Fruit fly (Drosophila melanogaster) whole organism, embryonic: Measurements from ENCODE around the gene CG14383.
A peak's percentile ranks its signal among the peaks of the same experiment; 100 is the strongest.

Experiments
- Atf3 ChIP-seq: fragments of 200-800 bp; sonication (Bioruptor generic); optimal IDR thresholded peaks from 3 replicates; lab custom pipeline; 2016; ENCODE audit warnings: missing biosample characterization, missing genetic modification characterization
- Bgb ChIP-seq: fragments of 200-800 bp; sonication (Bioruptor generic); IDR thresholded peaks from 2 replicates; pipeline ENCODE4 v1.3.6; 2022; ENCODE audit warnings: missing biosample characterization, missing genetic modification characterization; ENCODE audit not compliant: partially characterized antibody
- Blimp-1 ChIP-seq: fragments of 200-800 bp; sonication (Bioruptor generic); optimal IDR thresholded peaks from 3 replicates; lab custom pipeline; 2018; ENCODE audit warnings: missing biosample characterization, missing genetic modification characterization, mild to moderate bottlenecking, moderate library complexity, missing genetic modification reagents
- CG10267 ChIP-seq: fragments of 200-800 bp; sonication (Bioruptor generic); optimal IDR thresholded peaks from 2 replicates; lab custom pipeline; 2018; ENCODE audit warnings: missing biosample characterization, mild to moderate bottlenecking, missing genetic modification characterization, moderate library complexity
- CG10565 ChIP-seq: fragments of 200-800 bp; sonication (Bioruptor generic); optimal IDR thresholded peaks from 3 replicates; lab custom pipeline; 2016; ENCODE audit warnings: missing biosample characterization, mild to moderate bottlenecking, missing genetic modification characterization
- CG10979 ChIP-seq: fragments of 200-800 bp; sonication (Bioruptor generic); optimal IDR thresholded peaks from 2 replicates; lab custom pipeline; 2018; ENCODE audit warnings: missing biosample characterization, mild to moderate bottlenecking, missing genetic modification characterization, moderate library complexity
- CG11093 ChIP-seq: fragments of 200-800 bp; sonication (Bioruptor generic); IDR thresholded peaks from 3 replicates; pipeline ENCODE4 v1.3.6; 2022; ENCODE audit warnings: missing biosample characterization, missing genetic modification characterization
- CG12659 ChIP-seq: fragments of 200-800 bp; sonication (Bioruptor generic); optimal IDR thresholded peaks from 3 replicates; lab custom pipeline; 2017; ENCODE audit warnings: mild to moderate bottlenecking, missing biosample characterization, missing genetic modification reagents, missing genetic modification characterization
- CG13123 ChIP-seq: fragments of 200-800 bp; sonication (Bioruptor generic); optimal IDR thresholded peaks from 2 replicates; lab custom pipeline; 2016; ENCODE audit warnings: missing biosample characterization, missing genetic modification characterization
- CG14050 ChIP-seq: fragments of 200-800 bp; sonication (Bioruptor generic); IDR thresholded peaks from 3 replicates; pipeline ENCODE4 v1.3.6; 2022; ENCODE audit warnings: missing biosample characterization, missing genetic modification characterization
- CG18764 ChIP-seq: fragments of 200-800 bp; sonication (Bioruptor generic); optimal IDR thresholded peaks from 3 replicates; lab custom pipeline; 2016; ENCODE audit warnings: missing biosample characterization, missing genetic modification characterization
- CG2199 ChIP-seq: fragments of 200-800 bp; sonication (Bioruptor generic); IDR thresholded peaks from 3 replicates; pipeline ENCODE4 v1.3.6; 2022; ENCODE audit warnings: missing biosample characterization, missing genetic modification characterization
- CG30020 ChIP-seq: fragments of 200-800 bp; optimal IDR thresholded peaks from 2 replicates; lab custom pipeline; 2019; ENCODE audit warnings: missing biosample characterization, mild to moderate bottlenecking, missing genetic modification characterization, moderate library complexity
- CG32532 ChIP-seq: fragments of 200-800 bp; sonication (Bioruptor generic); IDR thresholded peaks from 2 replicates; pipeline ENCODE4 v1.3.6; 2022; ENCODE audit warnings: missing biosample characterization, missing genetic modification characterization
- CG34422 ChIP-seq: fragments of 200-800 bp; sonication (Bioruptor generic); IDR thresholded peaks from 3 replicates; pipeline ENCODE4 v1.3.6; 2022; ENCODE audit warnings: missing biosample characterization, missing genetic modification characterization
- CG3838 ChIP-seq: fragments of 200-800 bp; sonication (Bioruptor generic); optimal IDR thresholded peaks from 3 replicates; lab custom pipeline; 2016; ENCODE audit warnings: missing biosample characterization, missing genetic modification characterization
- CG4328 ChIP-seq: fragments of 200-800 bp; sonication (Bioruptor generic); optimal IDR thresholded peaks from 3 replicates; lab custom pipeline; 2017; ENCODE audit warnings: missing biosample characterization, missing genetic modification reagents, missing genetic modification characterization
- CG6654 ChIP-seq: fragments of 200-800 bp; sonication (Bioruptor generic); optimal IDR thresholded peaks from 2 replicates; lab custom pipeline; 2017; ENCODE audit warnings: missing biosample characterization, mild to moderate bottlenecking, missing genetic modification characterization
- CG7745 ChIP-seq: fragments of 200-800 bp; sonication (Bioruptor generic); optimal IDR thresholded peaks from 2 replicates; lab custom pipeline; 2018; ENCODE audit warnings: missing biosample characterization, mild to moderate bottlenecking, missing genetic modification characterization, moderate library complexity
- CG7987 ChIP-seq: fragments of 200-800 bp; sonication (Bioruptor generic); optimal IDR thresholded peaks from 2 replicates; lab custom pipeline; 2018; ENCODE audit warnings: missing biosample characterization, mild to moderate bottlenecking, missing genetic modification characterization, moderate library complexity
- CG8944 ChIP-seq: fragments of 200-800 bp; sonication (Bioruptor generic); optimal IDR thresholded peaks from 3 replicates; lab custom pipeline; 2016; ENCODE audit warnings: missing biosample characterization, missing genetic modification characterization
- CG9797 ChIP-seq: fragments of 200-800 bp; sonication (Bioruptor generic); optimal IDR thresholded peaks from 3 replicates; lab custom pipeline; 2018; ENCODE audit warnings: missing biosample characterization, mild to moderate bottlenecking, missing genetic modification characterization
- Ets97D ChIP-seq: fragments of 200-800 bp; sonication (Bioruptor generic); optimal IDR thresholded peaks from 3 replicates; lab custom pipeline; 2016; ENCODE audit warnings: missing biosample characterization, missing genetic modification characterization
- Fer1 ChIP-seq: fragments of 200-800 bp; sonication (Bioruptor generic); optimal IDR thresholded peaks from 2 replicates; lab custom pipeline; 2017; ENCODE audit warnings: missing biosample characterization, mild to moderate bottlenecking, missing genetic modification characterization
- Myb ChIP-seq: fragments of 200-800 bp; sonication (Bioruptor generic); optimal IDR thresholded peaks from 2 replicates; lab custom pipeline; 2016; ENCODE audit warnings: missing biosample characterization, missing genetic modification characterization
- Rx ChIP-seq: fragments of 200-800 bp; sonication (Bioruptor generic); IDR thresholded peaks from 2 replicates; pipeline ENCODE4 v1.3.6; 2022; ENCODE audit warnings: missing biosample characterization, missing genetic modification characterization
- Sry-δ ChIP-seq: fragments of 200-800 bp; sonication (Bioruptor generic); optimal IDR thresholded peaks from 2 replicates; lab custom pipeline; 2016; ENCODE audit warnings: missing biosample characterization, missing genetic modification characterization
- YL-1 ChIP-seq: fragments of 200-800 bp; sonication (Bioruptor generic); optimal IDR thresholded peaks from 3 replicates; lab custom pipeline; 2017; ENCODE audit warnings: missing biosample characterization, mild to moderate bottlenecking, missing genetic modification characterization
- ato ChIP-seq: fragments of 200-800 bp; sonication (Bioruptor generic); IDR thresholded peaks from 2 replicates; pipeline ENCODE4 v1.3.6; 2022; ENCODE audit warnings: missing biosample characterization, missing genetic modification characterization; ENCODE audit not compliant: partially characterized antibody
- cg ChIP-seq: fragments of 200-800 bp; sonication (Bioruptor generic); optimal IDR thresholded peaks from 3 replicates; lab custom pipeline; 2019; ENCODE audit warnings: missing biosample characterization, mild to moderate bottlenecking, missing genetic modification characterization, moderate library complexity
- chinmo ChIP-seq: fragments of 200-800 bp; sonication (Bioruptor generic); IDR thresholded peaks from 4 replicates; pipeline ENCODE4 v1.3.6; 2022; ENCODE audit warnings: missing biosample characterization, missing genetic modification characterization; ENCODE audit not compliant: partially characterized antibody
- ci ChIP-seq: fragments of 200-800 bp; sonication (Bioruptor generic); IDR thresholded peaks from 3 replicates; pipeline ENCODE4 v1.3.6; 2022; ENCODE audit warnings: missing biosample characterization, missing genetic modification characterization
- crc ChIP-seq: fragments of 200-800 bp; sonication (Bioruptor generic); optimal IDR thresholded peaks from 2 replicates; lab custom pipeline; 2016; ENCODE audit warnings: missing biosample characterization, missing genetic modification characterization
- crp ChIP-seq, 2 experiments: fragments of 200-800 bp; sonication (Bioruptor generic); optimal IDR thresholded peaks; 2 replicates in 1 of 2; 3 replicates in 1 of 2; lab custom pipeline; 2017; ENCODE audit warnings: missing biosample characterization in 2 of 2, missing genetic modification characterization in 2 of 2, mild to moderate bottlenecking in 1 of 2, moderate library complexity in 1 of 2
- fd96Cb ChIP-seq: fragments of 200-800 bp; sonication (Bioruptor generic); optimal IDR thresholded peaks from 2 replicates; lab custom pipeline; 2018; ENCODE audit warnings: missing biosample characterization, mild to moderate bottlenecking, missing genetic modification characterization, moderate library complexity
- gt ChIP-seq: fragments of 200-800 bp; sonication (Bioruptor generic); IDR thresholded peaks from 2 replicates; pipeline ENCODE4 v1.3.6; 2022; ENCODE audit warnings: missing biosample characterization, missing genetic modification characterization
- ken ChIP-seq: fragments of 200-800 bp; sonication (Bioruptor generic); IDR thresholded peaks from 3 replicates; pipeline ENCODE4 v1.3.6; 2022; ENCODE audit warnings: missing biosample characterization, missing genetic modification characterization
- lilli ChIP-seq: fragments of 200-800 bp; sonication (Bioruptor generic); optimal IDR thresholded peaks from 3 replicates; lab custom pipeline; 2016; ENCODE audit warnings: missing biosample characterization, missing genetic modification characterization
- mirr ChIP-seq: fragments of 200-800 bp; sonication (Bioruptor generic); optimal IDR thresholded peaks from 3 replicates; lab custom pipeline; 2018; ENCODE audit warnings: missing biosample characterization, mild to moderate bottlenecking, missing genetic modification characterization
- nerfin-2 ChIP-seq: fragments of 200-800 bp; sonication (Bioruptor generic); IDR thresholded peaks from 2 replicates; pipeline ENCODE4 v1.3.6; 2022; ENCODE audit warnings: missing biosample characterization, missing genetic modification characterization; ENCODE audit not compliant: partially characterized antibody
- oc ChIP-seq: fragments of 200-800 bp; sonication (Bioruptor generic); optimal IDR thresholded peaks from 2 replicates; lab custom pipeline; 2018; ENCODE audit warnings: missing biosample characterization, mild to moderate bottlenecking, missing genetic modification characterization, moderate library complexity
- pzg ChIP-seq: fragments of 200-800 bp; sonication (Bioruptor generic); optimal IDR thresholded peaks from 3 replicates; lab custom pipeline; 2018; ENCODE audit warnings: missing biosample characterization, mild to moderate bottlenecking, missing genetic modification characterization, moderate library complexity
- sim ChIP-seq: fragments of 200-800 bp; sonication (Bioruptor generic); IDR thresholded peaks from 2 replicates; pipeline ENCODE4 v1.3.6; 2022; ENCODE audit warnings: missing biosample characterization, missing genetic modification characterization
- sna ChIP-seq: fragments of 200-800 bp; sonication (Bioruptor generic); IDR thresholded peaks from 2 replicates; pipeline ENCODE4 v1.3.6; 2022; ENCODE audit warnings: missing biosample characterization, missing genetic modification characterization; ENCODE audit not compliant: partially characterized antibody
- tll ChIP-seq, 2 experiments: fragments of 200-800 bp in 1 of 2; fragments of >200 bp in 1 of 2; sonication (Bioruptor generic) in 1 of 2; optimal IDR thresholded peaks; 2 replicates each; lab custom pipeline; 2017 to 2019; ENCODE audit warnings: missing biosample characterization in 2 of 2, missing genetic modification characterization in 2 of 2, mild to moderate bottlenecking in 1 of 2, moderate library complexity in 1 of 2
- wor ChIP-seq: fragments of 200-800 bp; sonication (Bioruptor generic); IDR thresholded peaks from 2 replicates; pipeline ENCODE4 v1.3.6; 2022; ENCODE audit warnings: missing biosample characterization, missing genetic modification characterization
- zfh1 ChIP-seq: fragments of 200-800 bp; sonication (Bioruptor generic); IDR thresholded peaks from 3 replicates; pipeline ENCODE4 v1.3.6; 2022; ENCODE audit warnings: missing biosample characterization, missing genetic modification characterization
- zfh2 ChIP-seq: fragments of 200-800 bp; sonication (Bioruptor generic); optimal IDR thresholded peaks from 2 replicates; lab custom pipeline; 2016; ENCODE audit warnings: missing biosample characterization, missing genetic modification characterization

Gene CG14383

dm6 chr3R:13010905-13011620 lies 22.8 kb upstream of the CG14383 start, which contains the start of gene CG8031 (continued):
- TF ChIP-seq CG34422 (GFP tag; lab: Robert Waterston, UW) (peak; percentile 66; the same call in 2 of the 3 replicates), oc (tag; lab: Kevin White, UChicago) (no peak), CG7745 (tag; lab: Kevin White, UChicago) (no peak), CG3838 (no peak), CG10565 (no peak), CG9797 (GFP tag; lab: Kevin White, UChicago) (peak; percentile 97), CG7987 (GFP tag; lab: Kevin White, UChicago) (no peak), Atf3 (GFP tag; lab: Kevin White, UChicago) (no peak), ato (GFP tag; lab: Robert Waterston, UW) (no peak), CG6654 (no peak), CG2199 (GFP tag; lab: Robert Waterston, UW) (no peak), CG30020 (tag; lab: Kevin White, UChicago) (peak; percentile 27), wor (GFP tag; lab: Robert Waterston, UW) (no peak), fd96Cb (tag; lab: Kevin White, UChicago) (no peak), CG14050 (GFP tag; lab: Robert Waterston, UW) (0 out of 3 replicates have a peak, but pooled peaks have one; percentile 18), crp (GFP tag; optimal IDR thresholded peaks at IDR 0.05; lab: Kevin White, UChicago) (peak in 1 of 2 experiments; percentile 6), crc (GFP tag; lab: Kevin White, UChicago) (no peak), Blimp-1 (GFP tag; lab: Kevin White, UChicago) (no peak), ken (GFP tag; lab: Robert Waterston, UW) (no peak), CG13123 (GFP tag; lab: Kevin White, UChicago) (no peak), CG10979 (tag; lab: Kevin White, UChicago) (peak; percentile 11), CG11093 (GFP tag; lab: Robert Waterston, UW) (no peak), Sry-δ (GFP tag; lab: Kevin White, UChicago) (no peak), Fer1 (GFP tag; lab: Kevin White, UChicago) (no peak), gt (GFP tag; lab: Robert Waterston, UW) (no peak), zfh2 (GFP tag; lab: Kevin White, UChicago) (no peak), YL-1 (peak; percentile 46), tll (GFP tag; optimal IDR thresholded peaks at IDR 0.05; lab: Kevin White, UChicago) (peak in 1 of 2 experiments; percentile 5), CG10267 (tag; lab: Kevin White, UChicago) (peak; percentile 60), pzg (GFP tag; lab: Kevin White, UChicago) (peak; percentile 62), nerfin-2 (no peak), Bgb (GFP tag; lab: Robert Waterston, UW) (0 out of 2 replicates have a peak, but pooled peaks have one; percentile 17), CG18764 (GFP tag; lab: Kevin White, UChicago) (no peak), Myb (GFP tag; lab: Kevin White, UChicago) (peak; percentile 35), zfh1 (GFP tag; lab: Robert Waterston, UW) (0 out of 3 replicates have a peak, but pooled peaks have one; percentile 16), sim (GFP tag; lab: Robert Waterston, UW) (no peak), CG12659 (GFP tag; lab: Kevin White, UChicago) (peak; percentile 78), sna (GFP tag; lab: Robert Waterston, UW) (peak; percentile 55; the same call in 1 of the 2 replicates), CG32532 (GFP tag; lab: Robert Waterston, UW) (no peak), Ets97D (GFP tag; lab: Kevin White, UChicago) (peak; percentile 16), cg (GFP tag; lab: Kevin White, UChicago) (peak; percentile 97), chinmo (peak; percentile 91; the same call in 3 of the 4 replicates), Rx (GFP tag; lab: Robert Waterston, UW) (no peak), mirr (no peak), CG4328 (GFP tag; lab: Kevin White, UChicago) (no peak), CG8944 (no peak), lilli (no peak), ci (GFP tag; lab: Robert Waterston, UW) (0 out of 3 replicates have a peak, but pooled peaks have one; percentile 5)
